Fruit fly (Drosophila melanogaster): ENCODE results near the gene CG6276.
A peak's percentile ranks its signal among the peaks of the same experiment; 100 is the strongest.

The CG6276 gene

DNA sequence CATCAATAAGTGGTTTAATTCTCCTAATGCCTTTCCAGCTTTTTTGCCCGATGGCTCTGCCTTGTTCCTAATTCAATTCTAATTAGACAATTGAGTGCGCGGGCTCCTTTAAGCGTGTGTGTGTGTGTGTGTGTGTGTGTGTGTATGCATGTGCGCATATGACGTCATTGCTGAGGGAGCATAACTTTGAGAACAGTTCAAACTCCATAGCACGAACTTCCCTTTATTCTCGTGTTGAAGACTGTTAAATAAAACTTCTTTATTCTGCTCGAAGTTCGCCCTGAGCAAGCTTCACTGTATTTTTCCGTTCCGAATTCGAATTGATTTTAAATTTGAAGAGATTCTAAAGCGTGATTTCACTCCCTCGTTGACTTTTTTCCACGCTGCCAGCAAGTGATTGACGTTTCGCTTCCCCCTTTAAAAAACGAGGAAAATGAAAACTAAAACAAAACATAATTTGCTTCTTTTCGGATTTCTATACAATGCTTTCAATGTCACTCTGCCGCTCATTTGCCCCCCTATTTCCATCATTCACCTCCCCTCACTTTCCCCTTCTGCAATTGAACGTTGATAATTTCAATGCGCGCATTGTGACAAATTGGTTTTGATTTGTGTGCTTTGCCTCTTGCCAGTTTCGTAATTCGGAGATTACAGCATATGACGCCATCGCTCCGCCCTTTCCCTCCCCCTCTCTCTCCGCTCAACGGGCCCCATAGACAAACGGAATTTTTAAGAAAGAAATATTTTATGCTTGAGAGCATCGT is 27.4 kb downstream of the CG6276 start (continued):
- TF ChIP-seq NfI (GFP tag; optimal IDR thresholded peaks at IDR 0.05), result peak; percentile 27
- peak; percentile 17 to 39 for TF ChIP-seq dpn (GFP tag; optimal IDR thresholded peaks at IDR 0.05)
- TF ChIP-seq onecut (GFP tag; IDR thresholded peaks at IDR 0.05), result peak; percentile 42
- TF ChIP-seq CG8388 (GFP tag; optimal IDR thresholded peaks at IDR 0.05), result peak; percentile 13
- no peak for TF ChIP-seq Asciz (GFP tag; optimal IDR thresholded peaks at IDR 0.05)
- peak; percentile 30 for TF ChIP-seq abd-A (tag; optimal IDR thresholded peaks at IDR 0.05)
- peak; percentile 35 for TF ChIP-seq CG1603 (tag; optimal IDR thresholded peaks at IDR 0.05)
- TF ChIP-seq sens (GFP tag), result peak; percentile 74
- TF ChIP-seq CG2678 (tag; optimal IDR thresholded peaks at IDR 0.05), result peak; percentile 43
- TF ChIP-seq Xbp1 (GFP tag; optimal IDR thresholded peaks at IDR 0.05), result peak; percentile 28
- TF ChIP-seq Usf (GFP tag; optimal IDR thresholded peaks at IDR 0.05), result no peak
- no peak for TF ChIP-seq CG6175 (GFP tag; IDR thresholded peaks at IDR 0.05)
- TF ChIP-seq z (GFP tag; IDR thresholded peaks at IDR 0.05), result no peak
- TF ChIP-seq pb (GFP tag; optimal IDR thresholded peaks at IDR 0.05), result no peak
- no peak for TF ChIP-seq CG11560 (tag; IDR thresholded peaks at IDR 0.05)
- peak; percentile 35 for TF ChIP-seq CG13424 (tag; optimal IDR thresholded peaks at IDR 0.05)
- no peak for TF ChIP-seq Camta (GFP tag; optimal IDR thresholded peaks at IDR 0.05)
- TF ChIP-seq pfk (GFP tag; optimal IDR thresholded peaks at IDR 0.05), result no peak
- no peak for TF ChIP-seq CHES-1-like (GFP tag; optimal IDR thresholded peaks at IDR 0.05)
- TF ChIP-seq Atf3 (GFP tag; optimal IDR thresholded peaks at IDR 0.05), result peak; percentile 47
- peak; percentile 16 for TF ChIP-seq CG13624 (GFP tag; optimal IDR thresholded peaks at IDR 0.05)
- peak; percentile 44 for TF ChIP-seq unpg (GFP tag; optimal IDR thresholded peaks at IDR 0.05)

dm6 chr3R:15291551-15292223 is 28.2 kb downstream of the CG6276 start:
- TF ChIP-seq CG17385 (GFP tag; optimal IDR thresholded peaks at IDR 0.05) (peak; percentile 17), cg (GFP tag; optimal IDR thresholded peaks at IDR 0.05) (peak; percentile 61), CG10366 (GFP tag; IDR thresholded peaks at IDR 0.05) (no peak), CG3281 (GFP tag; optimal IDR thresholded peaks at IDR 0.05) (peak; percentile 12), bsh (GFP tag; optimal IDR thresholded peaks at IDR 0.05) (peak in 1 of 2 experiments; percentile 31), yki (optimal IDR thresholded peaks at IDR 0.05) (peak; percentile 71), MBD-R2 (GFP tag; IDR thresholded peaks at IDR 0.05) (no peak), CG8478 (optimal IDR thresholded peaks at IDR 0.05) (peak; percentile 7), CG34376 (GFP tag; optimal IDR thresholded peaks at IDR 0.05) (peak; percentile 38), CG2199 (GFP tag; IDR thresholded peaks at IDR 0.05) (no peak), Hmr (GFP tag; optimal IDR thresholded peaks at IDR 0.05) (peak; percentile 23), CG33557 (GFP tag; optimal IDR thresholded peaks at IDR 0.05) (no peak), mirr (GFP tag; optimal IDR thresholded peaks at IDR 0.05) (peak; percentile 16), chif (GFP tag; optimal IDR thresholded peaks at IDR 0.05) (no peak), cwo (GFP tag; optimal IDR thresholded peaks at IDR 0.05) (no peak), CG13296 (GFP tag; optimal IDR thresholded peaks at IDR 0.05) (peak; percentile 28), Med (GFP tag) (peak; percentile 12), Pdp1 (GFP tag; optimal IDR thresholded peaks at IDR 0.05) (peak in 1 of 2 experiments; percentile 54), ara (GFP tag; IDR thresholded peaks at IDR 0.05) (no peak), lbe (GFP tag; optimal IDR thresholded peaks at IDR 0.05) (peak; percentile 54), Usf (GFP tag; optimal IDR thresholded peaks at IDR 0.05) (no peak), CG2875 (GFP tag; optimal IDR thresholded peaks at IDR 0.05) (no peak), exex (tag; optimal IDR thresholded peaks at IDR 0.05) (peak; percentile 10), CG6254 (GFP tag; optimal IDR thresholded peaks at IDR 0.05) (peak; percentile 99), CG18599 (GFP tag; optimal IDR thresholded peaks at IDR 0.05) (peak; percentile 44), Trl (optimal IDR thresholded peaks at IDR 0.05) (peak; percentile 98 to 99), Trl (GFP tag; optimal IDR thresholded peaks at IDR 0.05) (peak; percentile 42), CG3163 (GFP tag; optimal IDR thresholded peaks at IDR 0.05) (peak; percentile 93)

Data from whole organism, embryonic.